Worm (Caenorhabditis elegans): ENCODE results near the gene F22B5.10.

ce11 chrII:8471139-8471538, 4.2 kb downstream of the F22B5.10 start, which contains the start of gene M05D6.8:
- TF ChIP-seq zfh-2 (GFP tag; conservative IDR thresholded peaks at IDR 0.05), result no peak
- TF ChIP-seq snpc-1.3 (tag; optimal IDR thresholded peaks at IDR 0.05; ENCODE audit: insufficient read depth), result no peak
- TF ChIP-seq ama-1 (optimal IDR thresholded peaks at IDR 0.05), result no peak
- no peak for TF ChIP-seq ama-1 (GFP tag; optimal IDR thresholded peaks at IDR 0.05)
- no peak for TF ChIP-seq unc-130 (GFP tag; optimal IDR thresholded peaks at IDR 0.05)
- TF ChIP-seq Y53F4B.3 (GFP tag; IDR thresholded peaks at IDR 0.05), result no peak
- no peak for TF ChIP-seq snpc-3.4 (tag; optimal IDR thresholded peaks at IDR 0.05)
- TF ChIP-seq dpl-1 (GFP tag; optimal IDR thresholded peaks at IDR 0.05), result no peak
- no peak for TF ChIP-seq bed-2 (GFP tag; IDR thresholded peaks at IDR 0.05)
- no peak for TF ChIP-seq F57C9.4 (tag; optimal IDR thresholded peaks at IDR 0.05)
- TF ChIP-seq C17E4.6 (GFP tag; IDR thresholded peaks at IDR 0.05), result no peak
- TF ChIP-seq dox-1 (GFP tag; IDR thresholded peaks at IDR 0.05), result no peak
- TF ChIP-seq attf-3 (GFP tag; conservative IDR thresholded peaks at IDR 0.05), result no peak
- no peak for TF ChIP-seq unc-62 (GFP tag; optimal IDR thresholded peaks at IDR 0.05)

Measured in whole organism, young adult.